Worm (Caenorhabditis elegans) whole organism, late embryonic: ENCODE data around the gene egl-27.

Experiments used
- F13H6.1 ChIP-seq: sonication (generic microtip); optimal IDR thresholded peaks from 2 replicates; lab custom pipeline; 2016; ENCODE audit warnings: missing genetic modification characterization, missing compliant biosample characterization
- Y22D7AL.16 ChIP-seq: sonication (generic microtip); optimal IDR thresholded peaks from 2 replicates; lab custom pipeline; 2016; ENCODE audit warnings: missing genetic modification characterization, missing compliant biosample characterization
- dve-1 ChIP-seq: sonication (generic microtip); optimal IDR thresholded peaks from 2 replicates; lab custom pipeline; 2017; ENCODE audit warnings: antibody characterized with exemption, mild to moderate bottlenecking, missing genetic modification characterization, missing compliant biosample characterization
- elt-2 ChIP-seq: sonication (generic microtip); optimal IDR thresholded peaks from 2 replicates; lab custom pipeline; 2016; ENCODE audit warnings: missing genetic modification reagents, missing genetic modification characterization, missing compliant biosample characterization
- eyg-1 ChIP-seq: sonication (generic microtip); optimal IDR thresholded peaks from 2 replicates; lab custom pipeline; 2016; ENCODE audit warnings: missing genotype, missing genetic modification characterization, missing compliant biosample characterization
- hlh-13 ChIP-seq: fragments of 200-800 bp; sonication (Bioruptor generic); optimal IDR thresholded peaks from 2 replicates; lab custom pipeline; 2018; ENCODE audit warnings: mild to moderate bottlenecking, missing genetic modification characterization, missing compliant biosample characterization
- lim-6 ChIP-seq: sonication (generic microtip); optimal IDR thresholded peaks from 2 replicates; lab custom pipeline; 2016; ENCODE audit warnings: missing genetic modification characterization, missing compliant biosample characterization
- lin-11 ChIP-seq: fragments of 200-800 bp; sonication (Bioruptor generic); optimal IDR thresholded peaks from 2 replicates; lab custom pipeline; 2018; ENCODE audit warnings: mild to moderate bottlenecking, missing genetic modification characterization, missing compliant biosample characterization
- nhr-11 ChIP-seq: fragments of 150-350 bp; optimal IDR thresholded peaks from 2 replicates; lab custom pipeline; 2014; ENCODE audit warnings: missing biosample characterization, missing genetic modification characterization
- pag-3 ChIP-seq: sonication (generic microtip); optimal IDR thresholded peaks from 2 replicates; lab custom pipeline; 2016; ENCODE audit warnings: missing compliant biosample characterization, missing genetic modification characterization, borderline replicate concordance
- ref-2 ChIP-seq: sonication (generic microtip); optimal IDR thresholded peaks from 2 replicates; lab custom pipeline; 2016; ENCODE audit warnings: missing genetic modification characterization, missing compliant biosample characterization
- tbx-2 ChIP-seq: sonication (generic microtip); optimal IDR thresholded peaks from 2 replicates; lab custom pipeline; 2016; ENCODE audit warnings: missing genetic modification characterization, missing compliant biosample characterization
- tbx-7 ChIP-seq: sonication (generic microtip); optimal IDR thresholded peaks from 2 replicates; lab custom pipeline; 2016; ENCODE audit warnings: missing genotype, missing genetic modification characterization, missing compliant biosample characterization
- unc-55 ChIP-seq: sonication (generic microtip); optimal IDR thresholded peaks from 2 replicates; lab custom pipeline; 2017; ENCODE audit warnings: missing biosample characterization, missing genetic modification reagents, missing genetic modification characterization

- TF ChIP-seq elt-2 (tag; lab: Kevin White, UChicago) (peak; percentile 90), Y22D7AL.16 (tag; lab: Kevin White, UChicago) (no peak), unc-55 (GFP tag; lab: Kevin White, UChicago) (peak; percentile 87), dve-1 (peak; percentile 6), hlh-13 (no peak), F13H6.1 (no peak), ref-2 (tag; lab: Kevin White, UChicago) (no peak), eyg-1 (no peak), lin-11 (no peak), nhr-11 (tag; lab: Kevin White, UChicago) (no peak), tbx-7 (no peak), pag-3 (tag; lab: Kevin White, UChicago) (no peak), tbx-2 (tag; lab: Kevin White, UChicago) (no peak), lim-6 (tag; lab: Kevin White, UChicago) (no peak)
Measured at ce11 chrII:6824524-6824923, 10.3 kb upstream of the egl-27 start.
